Fruit fly (Drosophila melanogaster): Measurements from ENCODE around the gene Or65c.

Or65c gene

dm6 chr3L:6327308-6327707, at the start of gene Or65c:
TSS of gene Or65c (plus strand) at chr3L:6327608.
- no peak for TF ChIP-seq psq (optimal IDR thresholded peaks at IDR 0.05)
- TF ChIP-seq h (optimal IDR thresholded peaks at IDR 0.05), result no peak
- no peak for TF ChIP-seq Sin3A (optimal IDR thresholded peaks at IDR 0.05)
- no peak for TF ChIP-seq insv (optimal IDR thresholded peaks at IDR 0.05)
- TF ChIP-seq Myc (optimal IDR thresholded peaks at IDR 0.05), result no peak
- no peak for TF ChIP-seq ttk (optimal IDR thresholded peaks at IDR 0.05)

- TF ChIP-seq Myc (optimal IDR thresholded peaks at IDR 0.05), result no peak
- TF ChIP-seq h (optimal IDR thresholded peaks at IDR 0.05), result no peak
- TF ChIP-seq psq (optimal IDR thresholded peaks at IDR 0.05), result no peak
- no peak for TF ChIP-seq ttk (optimal IDR thresholded peaks at IDR 0.05)
- TF ChIP-seq insv (optimal IDR thresholded peaks at IDR 0.05), result no peak
- no peak for TF ChIP-seq Sin3A (optimal IDR thresholded peaks at IDR 0.05)
Measured at dm6 chr3L:6285412-6285811, 42.0 kb upstream of the Or65c start.

dm6 chr3L:6296611-6297010, 30.8 kb upstream of the Or65c start:
- TF ChIP-seq h (optimal IDR thresholded peaks at IDR 0.05) (no peak), insv (optimal IDR thresholded peaks at IDR 0.05) (no peak), psq (optimal IDR thresholded peaks at IDR 0.05) (no peak), Myc (optimal IDR thresholded peaks at IDR 0.05) (no peak), Sin3A (optimal IDR thresholded peaks at IDR 0.05) (no peak), ttk (optimal IDR thresholded peaks at IDR 0.05) (no peak)

dm6 chr3L:6302500-6302899, 24.9 kb upstream of the Or65c start:
- no peak for TF ChIP-seq h (optimal IDR thresholded peaks at IDR 0.05)
- no peak for TF ChIP-seq ttk (optimal IDR thresholded peaks at IDR 0.05)
- no peak for TF ChIP-seq psq (optimal IDR thresholded peaks at IDR 0.05)
- TF ChIP-seq insv (optimal IDR thresholded peaks at IDR 0.05), result no peak
- no peak for TF ChIP-seq Sin3A (optimal IDR thresholded peaks at IDR 0.05)
- TF ChIP-seq Myc (optimal IDR thresholded peaks at IDR 0.05), result no peak

dm6 chr3L:6304859-6305258, 22.5 kb upstream of the Or65c start:
- no peak for TF ChIP-seq ttk (optimal IDR thresholded peaks at IDR 0.05)
- TF ChIP-seq Myc (optimal IDR thresholded peaks at IDR 0.05), result no peak
- no peak for TF ChIP-seq insv (optimal IDR thresholded peaks at IDR 0.05)
- TF ChIP-seq Sin3A (optimal IDR thresholded peaks at IDR 0.05), result no peak

- no peak for TF ChIP-seq Sin3A (optimal IDR thresholded peaks at IDR 0.05)
- no peak for TF ChIP-seq psq (optimal IDR thresholded peaks at IDR 0.05)
- no peak for TF ChIP-seq insv (optimal IDR thresholded peaks at IDR 0.05)
- no peak for TF ChIP-seq Myc (optimal IDR thresholded peaks at IDR 0.05)
- TF ChIP-seq ttk (optimal IDR thresholded peaks at IDR 0.05), result no peak
- no peak for TF ChIP-seq h (optimal IDR thresholded peaks at IDR 0.05)
Measured at dm6 chr3L:6307298-6307697, 20.1 kb upstream of the Or65c start.

- TF ChIP-seq h (optimal IDR thresholded peaks at IDR 0.05) (no peak), Myc (optimal IDR thresholded peaks at IDR 0.05) (no peak), ttk (optimal IDR thresholded peaks at IDR 0.05) (no peak), psq (optimal IDR thresholded peaks at IDR 0.05) (no peak), Sin3A (optimal IDR thresholded peaks at IDR 0.05) (no peak), insv (optimal IDR thresholded peaks at IDR 0.05) (no peak)
Measured at dm6 chr3L:6308596-6308995, 18.8 kb upstream of the Or65c start.

dm6 chr3L:6309726-6310125, 17.7 kb upstream of the Or65c start:
- TF ChIP-seq psq (optimal IDR thresholded peaks at IDR 0.05), result no peak
- no peak for TF ChIP-seq h (optimal IDR thresholded peaks at IDR 0.05)
- TF ChIP-seq Sin3A (optimal IDR thresholded peaks at IDR 0.05), result no peak
- no peak for TF ChIP-seq ttk (optimal IDR thresholded peaks at IDR 0.05)
- TF ChIP-seq Myc (optimal IDR thresholded peaks at IDR 0.05), result no peak
- no peak for TF ChIP-seq insv (optimal IDR thresholded peaks at IDR 0.05)

- TF ChIP-seq insv (optimal IDR thresholded peaks at IDR 0.05), result no peak
- no peak for TF ChIP-seq psq (optimal IDR thresholded peaks at IDR 0.05)
- TF ChIP-seq ttk (optimal IDR thresholded peaks at IDR 0.05), result no peak
- no peak for TF ChIP-seq Myc (optimal IDR thresholded peaks at IDR 0.05)
- no peak for TF ChIP-seq Sin3A (optimal IDR thresholded peaks at IDR 0.05)
- TF ChIP-seq h (optimal IDR thresholded peaks at IDR 0.05), result no peak
Measured at dm6 chr3L:6310489-6310888, 16.9 kb upstream of the Or65c start.

dm6 chr3L:6312029-6312623, 15.3 kb upstream of the Or65c start:
- TF ChIP-seq h (optimal IDR thresholded peaks at IDR 0.05) (no peak), Sin3A (optimal IDR thresholded peaks at IDR 0.05) (no peak), insv (optimal IDR thresholded peaks at IDR 0.05) (no peak), psq (optimal IDR thresholded peaks at IDR 0.05) (no peak), ttk (optimal IDR thresholded peaks at IDR 0.05) (no peak), Myc (optimal IDR thresholded peaks at IDR 0.05) (no peak)

- TF ChIP-seq psq (optimal IDR thresholded peaks at IDR 0.05) (no peak), ttk (optimal IDR thresholded peaks at IDR 0.05) (no peak), Sin3A (optimal IDR thresholded peaks at IDR 0.05) (no peak), Myc (optimal IDR thresholded peaks at IDR 0.05) (no peak), h (optimal IDR thresholded peaks at IDR 0.05) (no peak), insv (optimal IDR thresholded peaks at IDR 0.05) (no peak)
Measured at dm6 chr3L:6315693-6316092, 11.7 kb upstream of the Or65c start.

- TF ChIP-seq Sin3A (optimal IDR thresholded peaks at IDR 0.05) (no peak), Myc (optimal IDR thresholded peaks at IDR 0.05) (no peak), insv (optimal IDR thresholded peaks at IDR 0.05) (no peak), psq (optimal IDR thresholded peaks at IDR 0.05) (no peak)
Measured at dm6 chr3L:6317494-6317893, 9.9 kb upstream of the Or65c start.

- TF ChIP-seq h (optimal IDR thresholded peaks at IDR 0.05), result no peak
- no peak for TF ChIP-seq psq (optimal IDR thresholded peaks at IDR 0.05)
- TF ChIP-seq ttk (optimal IDR thresholded peaks at IDR 0.05), result no peak
- no peak for TF ChIP-seq insv (optimal IDR thresholded peaks at IDR 0.05)
- TF ChIP-seq Sin3A (optimal IDR thresholded peaks at IDR 0.05), result no peak
- TF ChIP-seq Myc (optimal IDR thresholded peaks at IDR 0.05), result no peak
Measured at dm6 chr3L:6320311-6320710, 7.1 kb upstream of the Or65c start, which contains the start of gene Or65a. TSS of gene Or65a (plus strand) at chr3L:6320611.
